Worm (Caenorhabditis elegans): ENCODE measurements around the gene mua-3.

mua-3 gene

DNA sequence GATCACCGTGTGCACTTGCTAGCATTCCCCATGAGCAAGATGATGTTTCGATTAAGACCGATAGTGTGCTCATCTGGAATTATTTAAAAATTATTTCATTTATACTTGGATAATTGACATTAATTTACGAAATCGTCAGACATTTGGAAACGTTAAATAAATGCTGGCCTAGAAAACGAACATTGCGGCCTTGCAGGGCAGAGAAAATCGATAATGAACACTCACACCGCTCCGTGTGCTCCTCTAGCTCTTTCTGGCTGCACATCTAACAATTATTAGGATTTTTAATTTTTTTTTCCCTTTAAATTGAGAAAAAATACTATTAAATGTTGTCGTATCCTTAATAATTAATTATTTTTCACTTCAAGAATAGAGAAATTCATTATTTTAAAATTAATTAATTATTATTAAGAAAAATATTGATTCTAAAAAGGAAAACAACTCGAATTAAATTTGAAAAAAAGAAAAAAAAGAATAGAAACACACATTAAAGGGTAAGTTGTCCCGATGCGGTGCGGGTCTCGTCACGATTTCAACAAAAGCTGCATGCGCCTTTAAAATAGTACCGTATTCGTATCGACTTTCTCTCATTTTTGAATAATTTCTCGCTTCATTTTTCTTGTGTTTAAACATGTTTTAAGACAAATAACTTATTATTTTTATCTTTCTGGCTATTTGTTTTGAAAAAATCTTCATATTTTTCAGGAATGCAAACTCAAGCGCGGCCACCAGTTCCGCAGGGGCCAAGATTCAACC lies 40.2 kb upstream of the mua-3 start, which contains the start of the genes gtf-2H3 and ham-3:
Gene gtf-2H3 (minus strand): TSS at position 73 of the 756 bp plus-strand sequence.
Gene ham-3 (plus strand): TSS at position 706 of the 756 bp plus-strand sequence.
- TF ChIP-seq nhr-77 (tag; optimal IDR thresholded peaks at IDR 0.05) (no peak), daf-16 (GFP tag; optimal IDR thresholded peaks at IDR 0.05) (no peak), daf-16 (tag; optimal IDR thresholded peaks at IDR 0.05) (no peak), spr-1 (tag; optimal IDR thresholded peaks at IDR 0.05) (no peak), daf-19 (GFP tag; conservative IDR thresholded peaks at IDR 0.05) (no peak), nhr-28 (tag; optimal IDR thresholded peaks at IDR 0.05) (no peak), zfp-2 (tag; optimal IDR thresholded peaks at IDR 0.05) (no peak), lin-15B (tag; optimal IDR thresholded peaks at IDR 0.05) (no peak), snpc-1.2 (GFP tag; IDR thresholded peaks at IDR 0.05) (no peak), mes-2 (tag; optimal IDR thresholded peaks at IDR 0.05; ENCODE audit: poor library complexity, severe bottlenecking) (peak; percentile 65), lsy-2 (tag; optimal IDR thresholded peaks at IDR 0.05) (peak in 1 of 2 experiments; percentile 25), T26A8.4 (GFP tag; IDR thresholded peaks at IDR 0.05) (no peak), Y48G9A.11 (GFP tag; IDR thresholded peaks at IDR 0.05) (no peak), hlh-30 (tag; optimal IDR thresholded peaks at IDR 0.05; ENCODE audit: insufficient read depth) (no peak), T20F7.1 (GFP tag; optimal IDR thresholded peaks at IDR 0.05) (no peak), tag-97 (GFP tag; IDR thresholded peaks at IDR 0.05) (no peak), ceh-28 (tag; optimal IDR thresholded peaks at IDR 0.05) (peak; percentile 65)

DNA sequence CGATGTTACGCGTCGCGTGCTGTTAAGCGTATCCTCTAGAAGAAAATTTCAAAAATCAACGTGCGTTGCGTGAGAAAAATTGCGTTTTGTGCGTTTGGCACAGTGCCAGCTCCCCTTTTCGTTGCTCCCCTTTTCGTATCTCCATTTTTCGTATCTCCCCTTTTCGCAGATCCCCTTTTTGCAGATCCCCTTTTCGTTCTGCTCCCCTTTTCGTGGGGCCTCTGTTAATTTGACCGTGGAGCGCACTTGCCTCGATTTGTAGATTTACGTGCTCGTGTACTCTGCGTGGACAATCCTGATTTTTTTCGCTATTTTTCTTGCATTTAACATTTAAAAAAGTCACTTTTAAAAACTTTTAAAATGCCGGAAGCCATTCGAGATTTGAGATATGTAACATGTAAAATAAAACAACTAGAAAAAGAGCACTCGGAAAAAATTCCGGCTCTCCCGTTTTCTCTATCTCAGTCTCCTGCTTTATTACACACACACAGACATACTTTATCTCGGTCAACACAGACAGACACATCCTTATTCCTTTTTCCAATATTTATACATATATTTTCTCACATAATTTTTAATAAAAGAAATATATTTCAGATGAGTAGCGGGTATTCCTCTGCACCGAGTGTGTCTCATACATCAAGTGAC lies 36.8 kb upstream of the mua-3 start, which contains the start of gene ttll-4:
Gene ttll-4 (plus strand): TSS at position 598 of the 648 bp plus-strand sequence.
- TF ChIP-seq lsy-2 (tag; optimal IDR thresholded peaks at IDR 0.05) (peak in 1 of 2 experiments; percentile 62), ZK337.2 (GFP tag; IDR thresholded peaks at IDR 0.05) (no peak), ctbp-1 (GFP tag; IDR thresholded peaks at IDR 0.05) (peak; percentile 53), saeg-2 (GFP tag; IDR thresholded peaks at IDR 0.05) (no peak), mes-2 (tag; optimal IDR thresholded peaks at IDR 0.05; ENCODE audit: poor library complexity, severe bottlenecking) (peak; percentile 94), D1046.2 (GFP tag; IDR thresholded peaks at IDR 0.05) (peak; percentile 21; the same call in 1 of the 2 replicates), hmg-1.1 (GFP tag; IDR thresholded peaks at IDR 0.05) (peak; percentile 62; the same call in 1 of the 2 replicates), jun-1 (tag; optimal IDR thresholded peaks at IDR 0.05) (no peak), hif-1 (tag; optimal IDR thresholded peaks at IDR 0.05) (peak in 1 of 2 experiments; percentile 20), pqm-1 (tag; optimal IDR thresholded peaks at IDR 0.05) (no peak), ztf-11 (tag; optimal IDR thresholded peaks at IDR 0.05) (no peak), Y48G9A.11 (GFP tag; IDR thresholded peaks at IDR 0.05) (peak; percentile 64), pha-4 (GFP tag; IDR thresholded peaks at IDR 0.05) (no peak), pha-4 (tag; optimal IDR thresholded peaks at IDR 0.05) (no peak), mdt-29 (GFP tag; IDR thresholded peaks at IDR 0.05) (0 out of 2 replicates have a peak, but pooled peaks have one; percentile 39), nhr-11 (tag; optimal IDR thresholded peaks at IDR 0.05) (no peak), gei-8 (GFP tag; optimal IDR thresholded peaks at IDR 0.05) (no peak), aly-2 (tag; optimal IDR thresholded peaks at IDR 0.05) (no peak), set-16 (GFP tag; IDR thresholded peaks at IDR 0.05) (no peak), nhr-28 (tag; optimal IDR thresholded peaks at IDR 0.05) (no peak), nhr-42 (GFP tag; IDR thresholded peaks at IDR 0.05) (0 out of 2 replicates have a peak, but pooled peaks have one; percentile 37), dpl-1 (GFP tag; optimal IDR thresholded peaks at IDR 0.05) (peak; percentile 20), tra-1 (GFP tag; IDR thresholded peaks at IDR 0.05) (0 out of 2 replicates have a peak, but pooled peaks have one; percentile 21), lin-38 (GFP tag; IDR thresholded peaks at IDR 0.05) (peak; percentile 95), snpc-1.2 (GFP tag; IDR thresholded peaks at IDR 0.05) (no peak), ceh-20 (GFP tag; IDR thresholded peaks at IDR 0.05) (peak; percentile 55), lim-7 (GFP tag; IDR thresholded peaks at IDR 0.05) (no peak), vab-7 (GFP tag; IDR thresholded peaks at IDR 0.05) (peak; percentile 87), dmd-6 (GFP tag; IDR thresholded peaks at IDR 0.05) (peak; percentile 40; the same call in 1 of the 2 replicates), zip-2 (tag; optimal IDR thresholded peaks at IDR 0.05) (no peak), Y5F2A.4 (GFP tag; optimal IDR thresholded peaks at IDR 0.05) (no peak), mxl-2 (GFP tag; conservative IDR thresholded peaks at IDR 0.05) (no peak), mep-1 (tag; optimal IDR thresholded peaks at IDR 0.05) (peak; percentile 39), nhr-10 (tag; optimal IDR thresholded peaks at IDR 0.05) (no peak), hlh-30 (tag; optimal IDR thresholded peaks at IDR 0.05; ENCODE audit: insufficient read depth) (no peak), ztf-7 (tag; optimal IDR thresholded peaks at IDR 0.05) (no peak)
